Fruit fly (Drosophila melanogaster) whole organism: ENCODE data around the gene CG14352.

Experiments
- CG8478 ChIP-seq: fragments of >200 bp; optimal IDR thresholded peaks from 2 replicates; lab custom pipeline; 2018; ENCODE audit warnings: inconsistent platforms
- pan ChIP-seq: fragments of >200 bp; optimal IDR thresholded peaks from 2 replicates; lab custom pipeline; 2017
- usp ChIP-seq: fragments of >200 bp; optimal IDR thresholded peaks from 2 replicates; lab custom pipeline; 2017; ENCODE audit warnings: missing biosample characterization, missing genetic modification characterization, mixed read lengths

DNA sequence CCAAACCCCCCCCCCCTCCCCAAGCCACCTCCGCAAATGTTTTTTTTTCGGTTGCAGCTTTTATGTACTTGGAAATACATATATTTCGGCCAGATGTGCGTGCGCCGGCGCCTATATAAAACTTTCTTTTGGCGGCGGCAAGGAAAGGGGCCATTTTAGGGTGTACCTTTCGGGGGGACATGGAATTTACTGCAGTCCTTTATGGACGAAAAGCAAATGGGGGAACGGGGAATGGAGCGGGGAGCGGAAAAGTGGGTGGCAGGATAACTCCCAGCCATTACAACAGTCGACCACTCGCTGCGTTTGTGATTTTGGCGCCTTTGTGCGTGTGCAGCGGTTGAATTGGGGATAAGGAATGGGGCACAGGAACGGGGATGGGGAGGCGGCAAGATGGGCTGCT lies 7.5 kb downstream of the CG14352 start:
- TF ChIP-seq pan (lab: Kevin White, UChicago) (no peak), CG8478 (no peak), usp (GFP tag; lab: Kevin White, UChicago) (no peak)
